Worm (Caenorhabditis elegans) whole organism, L3 larva: ENCODE measurements around the gene arrd-10.
A peak's percentile ranks its signal among the peaks of the same experiment; 100 is the strongest.

ENCODE experiments used
- ama-1 ChIP-seq: fragments of 150-350 bp; optimal IDR thresholded peaks from 2 replicates; lab custom pipeline; 2018
- ceh-16 ChIP-seq: sonication (generic microtip); optimal IDR thresholded peaks from 2 replicates; lab custom pipeline; 2017; ENCODE audit warnings: missing biosample characterization, missing genetic modification characterization
- elt-2 ChIP-seq: sonication (generic microtip); optimal IDR thresholded peaks from 2 replicates; lab custom pipeline; 2016; ENCODE audit warnings: missing genetic modification reagents, mild to moderate bottlenecking, missing genetic modification characterization, missing compliant biosample characterization
- eor-1 ChIP-seq, 2 experiments: fragments of 150-350 bp; optimal IDR thresholded peaks; 2 replicates each; lab custom pipeline; 2014 to 2018; ENCODE audit warnings: missing biosample characterization in 2 of 2, missing genetic modification characterization in 2 of 2
- fos-1 ChIP-seq: fragments of 150-350 bp; optimal IDR thresholded peaks from 2 replicates; lab custom pipeline; 2014; ENCODE audit warnings: missing biosample characterization, missing genetic modification characterization
- hmg-11 ChIP-seq: sonication (generic microtip); optimal IDR thresholded peaks from 2 replicates; lab custom pipeline; 2016; ENCODE audit warnings: missing genetic modification characterization, missing compliant biosample characterization
- lin-15B ChIP-seq: fragments of 150-350 bp; optimal IDR thresholded peaks from 2 replicates; lab custom pipeline; 2014; ENCODE audit warnings: missing biosample characterization, missing genetic modification characterization
- nhr-28 ChIP-seq: fragments of 150-350 bp; optimal IDR thresholded peaks from 2 replicates; lab custom pipeline; 2014; ENCODE audit warnings: missing biosample characterization, missing genetic modification characterization
- nhr-77 ChIP-seq: fragments of 150-350 bp; optimal IDR thresholded peaks from 2 replicates; lab custom pipeline; 2014; ENCODE audit warnings: missing biosample characterization, missing genetic modification characterization
- pqm-1 ChIP-seq: fragments of 150-350 bp; optimal IDR thresholded peaks from 2 replicates; lab custom pipeline; 2017; ENCODE audit warnings: missing biosample characterization, missing genetic modification characterization, inconsistent platforms
- snpc-4 ChIP-seq: fragments of 150-350 bp; optimal IDR thresholded peaks from 2 replicates; lab custom pipeline; 2014; ENCODE audit warnings: missing biosample characterization, missing genetic modification characterization
- unc-39 ChIP-seq: sonication (generic microtip); optimal IDR thresholded peaks from 4 replicates; lab custom pipeline; 2017; ENCODE audit warnings: missing biosample characterization, missing genetic modification characterization
- unc-62 ChIP-seq: fragments of 150-350 bp; sonication (generic microtip); optimal IDR thresholded peaks from 4 replicates; lab custom pipeline; 2014; ENCODE audit warnings: missing biosample characterization, missing genetic modification reagents, missing genetic modification characterization
- ztf-11 ChIP-seq: fragments of 150-350 bp; optimal IDR thresholded peaks from 2 replicates; lab custom pipeline; 2014; ENCODE audit warnings: missing biosample characterization, missing genetic modification characterization

DNA sequence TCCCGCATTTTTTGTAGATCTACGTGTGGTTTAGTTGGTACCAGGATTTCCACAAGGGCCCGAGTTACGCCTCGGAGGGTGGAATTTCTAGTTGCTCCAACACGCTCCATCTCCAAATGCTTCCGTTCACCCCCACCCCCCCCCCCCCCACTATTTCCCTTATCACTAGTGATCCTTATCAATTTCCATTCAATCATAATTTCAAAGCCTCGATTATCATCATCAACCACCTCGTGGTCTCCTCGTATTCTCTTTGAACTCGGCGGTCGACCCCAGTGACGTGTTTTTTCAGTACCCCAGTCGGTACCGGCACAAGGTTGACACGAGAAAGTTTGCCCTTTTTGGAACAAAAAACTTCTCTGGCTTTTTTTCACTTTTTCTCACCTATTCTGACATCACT is 42.9 kb downstream of the arrd-10 start:
- TF ChIP-seq fos-1 (tag; lab: Kevin White, UChicago) (no peak), ceh-16 (tag; lab: Kevin White, UChicago) (no peak), nhr-77 (tag; lab: Kevin White, UChicago) (no peak), ama-1 (no peak), lin-15B (tag; lab: Kevin White, UChicago) (no peak), unc-39 (tag; lab: Kevin White, UChicago) (no peak), hmg-11 (no peak), ztf-11 (tag; lab: Kevin White, UChicago) (no peak), nhr-28 (tag; lab: Kevin White, UChicago) (no peak), eor-1 (tag; optimal IDR thresholded peaks at IDR 0.05; lab: Kevin White, UChicago) (no peak), snpc-4 (tag; lab: Kevin White, UChicago) (no peak), pqm-1 (tag; lab: Kevin White, UChicago) (peak; percentile 8), unc-62 (GFP tag; lab: Kevin White, UChicago) (no peak), elt-2 (tag; lab: Kevin White, UChicago) (peak; percentile 76)
